Fruit fly (Drosophila melanogaster) S2 (cell line): ENCODE results near the gene dmrt93B.

Experiments
- CG8478 ChIP-seq: fragments of >200 bp; optimal IDR thresholded peaks from 2 replicates; lab custom pipeline; 2018
- CTCF ChIP-seq, 2 experiments: fragments of >200 bp; optimal IDR thresholded peaks; 2 replicates each; lab custom pipeline; 2018

The dmrt93B gene

DNA sequence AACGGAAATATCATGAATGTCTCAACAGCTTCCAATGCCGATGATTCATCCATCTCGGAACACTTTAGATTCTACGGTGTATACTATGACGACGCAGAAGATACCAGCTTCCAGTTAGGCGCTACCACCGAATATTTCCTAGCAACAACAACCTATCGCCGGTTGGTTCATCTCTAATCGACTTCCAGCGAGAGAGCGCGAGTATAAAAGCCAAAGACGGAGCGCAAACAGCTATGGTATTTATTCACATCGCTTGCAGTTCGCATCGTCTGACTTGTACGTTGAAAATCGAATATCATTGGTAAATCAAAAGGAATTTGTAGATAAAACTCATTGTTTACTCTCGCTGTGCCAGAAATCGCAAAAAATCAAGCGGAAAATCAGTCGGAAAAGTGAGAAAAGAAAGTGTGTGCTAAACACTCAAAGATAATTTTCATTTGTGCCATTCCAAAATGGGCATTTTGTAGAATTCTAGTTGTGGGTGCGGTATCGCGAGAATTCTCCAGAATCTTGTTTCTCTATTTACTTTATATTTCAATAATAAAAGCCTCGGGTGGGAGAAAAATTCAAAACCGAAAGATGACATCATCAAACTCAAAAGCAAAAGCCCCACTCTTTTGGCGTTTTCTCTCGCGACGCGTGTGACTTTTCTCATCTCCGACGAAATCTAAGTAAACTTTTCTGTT, 8.7 kb upstream of the dmrt93B start, which contains the start of gene AnxB9:
Gene AnxB9 (plus strand): TSS at position 232 of the 686 bp plus-strand sequence.
- TF ChIP-seq CG8478 (lab: Kevin White, UChicago) = no peak
- TF ChIP-seq CTCF (optimal IDR thresholded peaks at IDR 0.05; lab: Kevin White, UChicago) = peak in 1 of 2 experiments; percentile 22

DNA sequence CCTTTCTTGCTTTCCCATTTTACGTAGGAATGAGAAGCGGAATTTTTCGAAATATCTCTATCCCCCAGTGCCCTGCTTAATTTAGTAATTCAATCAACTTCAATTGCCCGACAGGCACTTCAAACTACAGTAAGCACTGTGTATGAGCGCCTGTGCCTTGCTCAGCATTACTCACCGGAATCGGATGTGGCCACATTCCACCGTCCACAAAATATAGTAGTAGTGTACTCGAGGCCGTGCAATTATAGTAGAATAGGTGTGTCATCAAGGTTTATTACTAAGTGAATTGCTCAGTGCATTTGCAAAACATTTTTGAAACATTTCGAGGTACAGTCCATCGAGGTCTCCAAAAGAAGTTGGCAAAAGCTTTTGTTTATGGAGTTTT, 8.1 kb upstream of the dmrt93B start:
- TF ChIP-seq CTCF (optimal IDR thresholded peaks at IDR 0.05; lab: Kevin White, UChicago) (no peak), CG8478 (lab: Kevin White, UChicago) (no peak)

DNA sequence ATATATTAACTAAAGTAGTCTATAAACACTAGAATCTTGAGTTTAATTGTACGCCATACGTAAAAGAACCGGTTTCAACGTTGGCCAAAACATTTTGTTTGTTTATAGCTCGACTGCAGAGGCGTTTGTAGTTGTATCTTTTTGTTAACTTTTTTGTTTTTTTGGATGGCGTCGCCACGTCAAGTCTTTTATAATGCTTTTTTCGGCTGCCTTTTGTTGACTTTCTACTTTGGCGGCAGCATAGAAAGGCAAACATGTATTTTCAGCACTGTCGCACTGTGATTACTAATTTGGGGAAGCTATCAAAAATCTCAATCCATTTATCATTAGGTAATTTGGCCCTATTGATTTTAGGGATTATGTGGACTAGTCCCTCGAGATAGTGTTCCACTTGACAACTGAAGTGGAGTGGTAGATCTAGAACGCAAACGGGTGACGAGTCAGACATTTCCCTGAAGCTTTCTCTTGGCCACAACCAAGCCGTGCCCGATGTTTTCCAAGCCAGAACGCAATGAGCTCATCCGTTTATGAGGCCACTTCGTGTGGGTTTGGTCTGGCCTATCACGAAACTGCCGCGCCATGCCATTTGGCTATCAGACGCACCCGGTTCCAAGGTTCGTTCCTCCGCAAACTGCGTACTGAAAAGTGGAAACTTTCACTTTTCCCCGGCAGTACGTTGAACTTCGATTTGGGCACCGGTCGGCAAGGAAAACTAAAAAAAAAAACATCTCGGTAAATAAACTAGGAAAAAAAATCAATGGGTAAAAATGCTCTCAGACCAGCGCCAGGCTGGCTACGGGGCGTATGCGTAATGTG, 7.1 kb upstream of the dmrt93B start:
- TF ChIP-seq CTCF (optimal IDR thresholded peaks at IDR 0.05; lab: Kevin White, UChicago) (no peak), CG8478 (lab: Kevin White, UChicago) (no peak)

DNA sequence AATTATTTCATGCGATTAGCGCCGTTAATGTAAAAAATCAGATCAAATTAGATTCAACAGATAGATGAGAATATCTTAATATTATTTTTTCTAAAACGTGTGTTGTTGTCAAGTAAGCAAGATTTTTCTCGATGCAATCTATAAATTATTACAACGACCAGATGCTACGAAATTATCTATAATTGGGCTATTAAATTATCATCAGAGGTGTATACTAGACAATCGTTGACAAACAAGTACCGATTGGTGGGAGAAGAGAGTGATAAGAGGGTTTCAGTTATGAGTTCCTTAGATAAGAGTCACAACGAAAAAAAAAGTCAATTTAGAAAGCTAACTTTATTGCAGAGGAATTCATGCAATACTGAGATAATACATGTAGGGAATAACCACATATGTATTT, 6.3 kb upstream of the dmrt93B start:
- no peak for TF ChIP-seq CG8478 (lab: Kevin White, UChicago)
- TF ChIP-seq CTCF (optimal IDR thresholded peaks at IDR 0.05; lab: Kevin White, UChicago) = no peak

DNA sequence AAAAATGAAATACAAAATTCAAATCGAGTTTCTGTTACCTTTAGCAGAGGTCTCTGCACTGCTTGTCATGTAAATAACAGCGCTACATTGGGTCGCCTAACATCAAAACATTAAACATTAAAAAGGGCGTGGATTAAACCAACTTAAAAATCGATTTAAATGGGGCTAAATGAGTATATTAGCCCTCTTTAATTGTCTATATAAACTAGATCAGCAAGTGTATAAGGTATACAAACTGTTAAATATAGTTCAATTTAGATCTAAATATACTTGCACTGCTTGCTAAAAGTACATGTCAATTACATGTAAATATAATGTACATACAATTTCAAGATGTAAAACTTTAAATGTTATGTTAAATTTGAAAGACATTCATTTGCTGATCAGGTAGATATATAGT, 4.1 kb upstream of the dmrt93B start:
- TF ChIP-seq CTCF (optimal IDR thresholded peaks at IDR 0.05; lab: Kevin White, UChicago) = peak in 1 of 2 experiments; percentile 2
- no peak for TF ChIP-seq CG8478 (lab: Kevin White, UChicago)

DNA sequence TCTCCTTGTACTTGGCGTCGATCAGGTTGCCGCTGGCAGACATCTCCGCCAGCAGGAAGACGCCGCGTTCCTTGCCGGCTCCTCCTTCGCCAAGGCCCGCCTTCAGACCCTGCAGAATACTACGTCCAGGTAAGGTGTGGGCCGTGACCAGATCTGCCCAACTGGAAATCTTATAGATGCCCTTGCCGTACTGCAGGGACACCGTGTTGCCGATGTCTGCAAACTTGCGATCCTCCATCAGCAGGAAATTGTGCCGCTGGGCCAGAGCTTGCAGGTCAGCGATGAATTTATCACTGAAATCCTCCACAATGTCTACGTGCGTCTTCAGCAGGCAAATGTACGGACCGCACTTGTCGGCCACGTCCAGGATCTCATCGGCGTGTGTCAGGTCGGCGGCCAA, 2.5 kb upstream of the dmrt93B start:
- TF ChIP-seq CG8478 (lab: Kevin White, UChicago) (no peak), CTCF (optimal IDR thresholded peaks at IDR 0.05; lab: Kevin White, UChicago) (no peak)

DNA sequence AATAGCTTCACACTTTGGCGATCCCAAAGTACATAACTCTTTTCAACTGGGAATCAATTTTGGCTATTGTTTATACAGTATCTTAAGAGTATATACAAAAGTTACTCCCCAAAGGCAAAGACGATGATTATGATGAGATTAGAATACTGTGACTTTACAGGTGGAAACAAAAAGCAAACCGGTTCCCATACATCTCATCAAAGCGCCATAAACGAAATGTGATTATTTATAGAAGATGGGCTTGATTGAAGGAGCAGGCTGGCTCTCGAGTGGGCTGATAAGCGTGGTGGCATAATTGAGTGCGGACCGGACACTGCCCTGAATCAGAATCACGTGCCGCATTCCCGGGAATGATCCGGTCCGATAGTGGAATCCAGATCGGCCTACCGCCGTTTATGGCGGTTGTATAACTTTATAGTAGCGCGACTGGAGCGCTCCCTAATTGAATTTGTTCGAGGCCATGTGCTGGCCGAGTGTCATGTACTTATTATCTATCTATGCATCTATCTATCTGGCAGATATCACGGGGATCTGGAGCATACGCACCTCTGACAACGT, 1.8 kb upstream of the dmrt93B start:
- TF ChIP-seq CG8478 (lab: Kevin White, UChicago) = no peak
- no peak for TF ChIP-seq CTCF (optimal IDR thresholded peaks at IDR 0.05; lab: Kevin White, UChicago)

DNA sequence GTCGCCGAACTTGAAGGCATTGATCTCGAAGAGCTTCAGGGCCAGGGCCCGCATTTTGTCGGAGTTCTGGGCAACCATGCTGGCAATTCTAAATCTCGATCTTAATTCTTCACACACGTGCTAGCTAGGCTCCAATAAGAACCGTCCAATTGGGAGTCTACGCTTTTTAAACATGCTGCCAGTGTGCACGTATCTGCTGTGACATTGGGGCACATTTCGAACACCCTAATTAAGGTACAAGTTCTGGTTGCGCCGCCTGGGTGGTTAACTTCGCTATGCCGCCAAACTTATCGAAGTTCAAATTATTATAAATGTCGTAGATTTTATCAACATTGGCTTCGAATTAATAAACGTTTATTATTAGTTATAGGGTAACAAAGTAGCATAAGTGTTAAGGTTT, 666 bp upstream of the dmrt93B start, which contains the start of gene r-l:
Gene r-l (minus strand): TSS at position 179 of the 400 bp plus-strand sequence.
- TF ChIP-seq CTCF (optimal IDR thresholded peaks at IDR 0.05; lab: Kevin White, UChicago) (peak; percentile 30 to 49), CG8478 (lab: Kevin White, UChicago) (no peak)

DNA sequence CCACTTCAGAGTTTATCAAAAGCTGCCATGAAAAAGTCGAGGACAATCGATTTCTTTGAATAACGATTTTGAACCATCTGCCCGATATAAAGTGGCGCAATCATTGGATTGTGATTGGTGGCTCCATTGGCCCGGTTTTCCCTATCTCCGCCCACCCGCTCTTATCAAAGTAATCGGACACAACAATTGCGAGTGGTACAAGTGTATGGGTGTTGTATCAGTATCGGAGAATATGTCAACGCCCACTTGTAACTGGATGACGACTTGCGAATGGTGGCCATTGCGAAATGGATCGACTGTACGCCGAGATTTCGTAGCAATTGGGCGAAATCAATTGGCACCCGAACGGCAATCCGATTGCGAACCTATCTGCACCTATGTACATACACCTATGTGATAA, 3.8 kb downstream of the dmrt93B start:
- TF ChIP-seq CTCF (optimal IDR thresholded peaks at IDR 0.05; lab: Kevin White, UChicago) = no peak
- TF ChIP-seq CG8478 (lab: Kevin White, UChicago) = no peak

DNA sequence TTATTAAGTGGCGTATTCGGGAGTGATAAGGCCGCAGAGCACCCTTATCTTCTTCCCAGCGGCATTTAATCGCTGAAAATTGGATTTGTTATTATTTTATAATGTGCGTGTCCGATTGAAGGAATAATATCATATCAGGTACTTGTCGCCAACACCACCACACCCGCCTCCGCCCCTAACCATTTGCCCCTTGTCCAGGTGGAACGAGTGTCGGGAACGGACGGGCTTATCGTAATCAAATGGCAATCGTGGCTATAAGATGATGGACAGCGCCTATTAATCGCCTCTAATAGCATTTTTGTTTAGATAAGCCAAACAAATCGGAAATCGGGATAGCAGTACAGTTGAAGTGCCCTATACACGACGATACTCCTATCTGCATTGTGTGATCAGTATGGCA, 4.4 kb downstream of the dmrt93B start:
- TF ChIP-seq CG8478 (lab: Kevin White, UChicago) = no peak
- TF ChIP-seq CTCF (optimal IDR thresholded peaks at IDR 0.05; lab: Kevin White, UChicago) = no peak

DNA sequence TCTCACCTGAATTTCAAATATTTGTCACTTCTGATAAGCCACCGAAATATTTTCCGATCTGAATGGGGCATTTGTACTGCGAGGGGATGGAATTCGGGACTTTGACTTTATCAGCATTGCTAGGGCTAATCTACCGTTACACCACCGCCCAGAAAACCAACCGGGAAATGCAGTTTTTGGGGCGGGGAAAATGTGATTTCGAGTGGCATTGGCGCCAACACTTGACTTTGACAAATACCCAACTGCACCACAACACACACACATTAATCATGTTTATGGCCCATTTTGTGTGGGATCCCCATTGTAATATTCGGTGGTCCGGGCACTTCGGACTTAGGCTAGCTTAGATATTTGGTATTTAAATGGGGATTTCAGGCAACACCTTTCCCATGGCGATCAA, 5.2 kb downstream of the dmrt93B start:
- TF ChIP-seq CTCF (optimal IDR thresholded peaks at IDR 0.05; lab: Kevin White, UChicago) (no peak), CG8478 (lab: Kevin White, UChicago) (no peak)

DNA sequence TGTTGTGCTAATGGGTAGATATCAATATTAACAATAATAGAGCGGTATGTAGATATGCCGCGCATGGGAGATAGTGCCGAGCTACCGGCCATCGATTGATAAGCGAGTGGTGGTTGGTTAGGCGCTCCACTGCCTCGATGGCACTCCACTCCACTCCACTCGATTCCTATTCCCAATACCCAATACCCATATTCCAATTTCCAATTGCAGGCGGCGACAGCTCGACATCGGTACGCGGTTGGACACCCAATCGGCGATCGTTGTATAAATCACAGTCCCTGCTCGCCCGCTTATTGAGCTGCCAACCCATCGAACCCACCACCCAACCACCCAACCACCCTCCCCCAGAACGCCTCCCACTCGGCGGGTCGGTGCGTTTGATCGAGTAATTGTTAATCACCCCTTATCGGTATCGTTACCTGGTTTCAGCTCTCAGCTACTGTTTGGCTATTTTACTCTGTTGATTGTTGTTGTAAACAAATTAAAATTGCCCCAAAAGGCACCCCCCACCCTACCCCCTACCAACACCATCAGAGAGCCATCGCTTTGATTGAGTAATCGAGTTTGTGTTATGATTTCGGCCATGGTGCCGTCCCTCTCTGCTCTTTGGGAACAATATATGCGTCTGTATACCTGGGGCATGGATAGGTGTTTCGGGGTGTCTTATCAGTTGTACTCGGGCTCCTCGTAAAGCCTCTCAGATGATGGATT, 7.2 kb downstream of the dmrt93B start, which contains the start of gene HHEX:
Gene HHEX (minus strand): TSS at position 51 of the 711 bp plus-strand sequence.
- TF ChIP-seq CG8478 (lab: Kevin White, UChicago) (no peak), CTCF (optimal IDR thresholded peaks at IDR 0.05; lab: Kevin White, UChicago) (no peak)

DNA sequence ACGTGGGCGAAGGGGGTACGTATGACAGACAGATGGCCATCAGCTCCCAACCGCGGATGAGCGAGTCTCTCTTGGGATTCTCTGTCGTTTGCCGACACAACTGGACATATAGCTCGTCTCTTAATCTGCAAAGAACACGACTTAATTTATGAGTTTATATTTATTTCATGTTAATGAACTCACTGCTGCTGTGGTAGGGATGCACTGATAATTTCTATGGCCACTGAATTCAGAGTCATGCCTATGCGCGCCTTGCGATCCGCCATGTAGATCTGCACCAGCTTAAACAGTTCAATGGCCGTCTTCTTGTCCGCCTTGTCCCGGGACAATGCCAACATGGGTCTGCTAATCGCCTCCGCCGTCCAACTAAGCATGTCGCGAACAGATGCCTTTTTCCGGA, 11.2 kb downstream of the dmrt93B start:
- no peak for TF ChIP-seq CG8478 (lab: Kevin White, UChicago)
- TF ChIP-seq CTCF (optimal IDR thresholded peaks at IDR 0.05; lab: Kevin White, UChicago) = no peak

DNA sequence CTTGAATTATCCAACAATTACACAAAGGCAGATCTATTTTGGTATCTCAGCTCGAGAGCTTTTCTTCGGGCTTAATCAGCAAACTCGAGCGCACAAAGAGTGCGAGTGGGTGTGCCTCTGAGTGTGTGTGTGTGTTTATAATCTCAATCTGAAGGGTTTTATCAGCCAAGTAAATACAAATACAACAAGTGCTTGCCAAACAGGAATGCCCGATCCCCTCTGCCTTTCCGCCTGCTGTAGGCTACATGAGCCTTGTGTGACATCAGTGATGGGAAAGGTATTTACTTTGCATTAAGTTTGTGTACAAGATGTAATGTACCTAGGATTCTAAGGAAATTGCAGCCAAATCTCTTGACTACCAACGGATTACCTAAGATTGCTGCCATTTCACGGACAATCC, 15.6 kb downstream of the dmrt93B start:
- no peak for TF ChIP-seq CTCF (optimal IDR thresholded peaks at IDR 0.05; lab: Kevin White, UChicago)
- no peak for TF ChIP-seq CG8478 (lab: Kevin White, UChicago)
